Fruit fly (Drosophila melanogaster): Measurements from ENCODE around the gene CG15892.

CG15892 gene

dm6 chrX:6340593-6341068 is 46.5 kb upstream of the CG15892 start (continued):
- TF ChIP-seq Atf6 (GFP tag; IDR thresholded peaks at IDR 0.05) (peak; percentile 82), ash1 (GFP tag; optimal IDR thresholded peaks at IDR 0.05) (no peak), CG2202 (tag; optimal IDR thresholded peaks at IDR 0.05) (peak; percentile 28), chn (GFP tag; optimal IDR thresholded peaks at IDR 0.05) (no peak), corto (GFP tag; optimal IDR thresholded peaks at IDR 0.05) (peak; percentile 15), lov (optimal IDR thresholded peaks at IDR 0.05) (no peak), lov (GFP tag; IDR thresholded peaks at IDR 0.05) (no peak), cwo (GFP tag; optimal IDR thresholded peaks at IDR 0.05) (peak; percentile 17), abd-A (tag; optimal IDR thresholded peaks at IDR 0.05) (no peak), Kr (GFP tag; optimal IDR thresholded peaks at IDR 0.05) (no peak), Six4 (GFP tag; optimal IDR thresholded peaks at IDR 0.05) (peak; percentile 29), lbe (GFP tag; optimal IDR thresholded peaks at IDR 0.05) (peak; percentile 68), CG15269 (tag; optimal IDR thresholded peaks at IDR 0.05) (peak; percentile 85), sob (GFP tag; IDR thresholded peaks at IDR 0.05) (peak; percentile 39), al (GFP tag; IDR thresholded peaks at IDR 0.05) (peak; percentile 57), Hsf (GFP tag; optimal IDR thresholded peaks at IDR 0.05) (peak; percentile 49), CG13894 (tag; optimal IDR thresholded peaks at IDR 0.05) (peak; percentile 44), esg (GFP tag; conservative IDR thresholded peaks at IDR 0.05) (peak; percentile 56), Dad (GFP tag; optimal IDR thresholded peaks at IDR 0.05) (peak; percentile 23), CG4854 (GFP tag; optimal IDR thresholded peaks at IDR 0.05) (peak; percentile 37), pho (GFP tag; optimal IDR thresholded peaks at IDR 0.05) (no peak), Blimp-1 (GFP tag; optimal IDR thresholded peaks at IDR 0.05) (no peak), pum (GFP tag; optimal IDR thresholded peaks at IDR 0.05) (peak; percentile 2), Med (GFP tag) (peak; percentile 81), B-H1 (GFP tag; IDR thresholded peaks at IDR 0.05) (no peak; the same call in 2 of the 3 replicates), run (tag; optimal IDR thresholded peaks at IDR 0.05) (peak; percentile 61), wdn (GFP tag; IDR thresholded peaks at IDR 0.05) (peak; percentile 50; the same call in 1 of the 2 replicates), CG6765 (GFP tag; optimal IDR thresholded peaks at IDR 0.05) (peak; percentile 72), CG30403 (GFP tag; optimal IDR thresholded peaks at IDR 0.05) (peak; percentile 78), lilli (GFP tag; optimal IDR thresholded peaks at IDR 0.05) (peak; percentile 52), cg (GFP tag; optimal IDR thresholded peaks at IDR 0.05) (no peak), CG10979 (tag; optimal IDR thresholded peaks at IDR 0.05) (peak; percentile 83), CG8281 (tag; optimal IDR thresholded peaks at IDR 0.05) (peak; percentile 53), CG43689 (GFP tag; IDR thresholded peaks at IDR 0.05) (no peak), Ptx1 (GFP tag; IDR thresholded peaks at IDR 0.05) (peak; percentile 67), CoRest (tag; optimal IDR thresholded peaks at IDR 0.05) (peak; percentile 87), CG13287 (GFP tag; IDR thresholded peaks at IDR 0.05; ENCODE audit: partially characterized antibody) (no peak), CG12769 (tag; optimal IDR thresholded peaks at IDR 0.05) (peak; percentile 39), CG14050 (GFP tag; IDR thresholded peaks at IDR 0.05) (peak; percentile 24; the same call in 1 of the 3 replicates), CG13624 (GFP tag; optimal IDR thresholded peaks at IDR 0.05) (peak; percentile 25), CG7271 (tag; optimal IDR thresholded peaks at IDR 0.05) (no peak), Bteb2 (GFP tag; optimal IDR thresholded peaks at IDR 0.05) (peak; percentile 7), CG2129 (GFP tag; IDR thresholded peaks at IDR 0.05; ENCODE audit: partially characterized antibody) (no peak), sim (GFP tag; IDR thresholded peaks at IDR 0.05) (no peak), HmgZ (tag; optimal IDR thresholded peaks at IDR 0.05) (peak; percentile 73), fd64A (GFP tag; optimal IDR thresholded peaks at IDR 0.05) (peak; percentile 28), nmo (GFP tag; optimal IDR thresholded peaks at IDR 0.05) (peak; percentile 82), fd3F (GFP tag; optimal IDR thresholded peaks at IDR 0.05) (peak; percentile 66), z (GFP tag; IDR thresholded peaks at IDR 0.05) (no peak), CG6854 (GFP tag; optimal IDR thresholded peaks at IDR 0.05) (peak; percentile 74), CG12942 (GFP tag; optimal IDR thresholded peaks at IDR 0.05) (peak; percentile 11)
